Fruit fly (Drosophila melanogaster) whole organism, embryonic: ENCODE measurements around the gene Sec8.

Experiments used
- Ada2b ChIP-seq: fragments of 200-800 bp; sonication (Bioruptor generic); IDR thresholded peaks from 2 replicates; pipeline ENCODE4 v1.3.6; 2022; ENCODE audit warnings: missing biosample characterization, missing genetic modification characterization
- Aef1 ChIP-seq: fragments of 200-800 bp; sonication (Bioruptor generic); IDR thresholded peaks from 3 replicates; pipeline ENCODE4 v1.3.6; 2022; ENCODE audit warnings: missing biosample characterization, missing genetic modification characterization
- BEAF-32 ChIP-seq: fragments of 200-800 bp; sonication (Bioruptor generic); optimal IDR thresholded peaks from 3 replicates; lab custom pipeline; 2017; ENCODE audit warnings: missing biosample characterization, missing genetic modification characterization, mild to moderate bottlenecking, moderate library complexity, missing genetic modification reagents
- C15 ChIP-seq: fragments of 200-800 bp; sonication (Bioruptor generic); IDR thresholded peaks from 3 replicates; pipeline ENCODE4 v1.3.6; 2022; ENCODE audit warnings: missing biosample characterization, missing genetic modification characterization
- CG1024 ChIP-seq: fragments of 200-800 bp; sonication (Bioruptor generic); IDR thresholded peaks from 2 replicates; pipeline ENCODE4 v1.3.6; 2022; ENCODE audit warnings: missing biosample characterization, missing genetic modification characterization
- CG10321 ChIP-seq: fragments of 200-800 bp; sonication (Bioruptor generic); IDR thresholded peaks from 2 replicates; pipeline ENCODE4 v1.3.6; 2022; ENCODE audit warnings: missing biosample characterization, missing genetic modification characterization
- CG11456 ChIP-seq: fragments of 200-800 bp; sonication (Bioruptor generic); IDR thresholded peaks from 3 replicates; pipeline ENCODE4 v1.3.6; 2022; ENCODE audit warnings: missing biosample characterization, missing genetic modification characterization
- CG14050 ChIP-seq: fragments of 200-800 bp; sonication (Bioruptor generic); IDR thresholded peaks from 3 replicates; pipeline ENCODE4 v1.3.6; 2022; ENCODE audit warnings: missing biosample characterization, missing genetic modification characterization
- CG15011 ChIP-seq: fragments of 200-800 bp; sonication (Bioruptor generic); optimal IDR thresholded peaks from 3 replicates; lab custom pipeline; 2018; ENCODE audit warnings: missing biosample characterization, mild to moderate bottlenecking, missing genetic modification characterization
- CG15269 ChIP-seq: fragments of 200-800 bp; sonication (Bioruptor generic); optimal IDR thresholded peaks from 2 replicates; lab custom pipeline; 2018; ENCODE audit warnings: missing biosample characterization, mild to moderate bottlenecking, missing genetic modification characterization, moderate library complexity
- CG15479 ChIP-seq: fragments of 200-800 bp; sonication (Bioruptor generic); optimal IDR thresholded peaks from 3 replicates; lab custom pipeline; 2019; ENCODE audit warnings: missing biosample characterization, mild to moderate bottlenecking, missing genetic modification characterization, moderate library complexity
- CG17361 ChIP-seq: fragments of 200-800 bp; sonication (Bioruptor generic); IDR thresholded peaks from 3 replicates; pipeline ENCODE4 v1.3.6; 2022; ENCODE audit warnings: missing biosample characterization, missing genetic modification characterization
- CG2120 ChIP-seq: fragments of 200-800 bp; sonication (Bioruptor generic); optimal IDR thresholded peaks from 3 replicates; lab custom pipeline; 2016; ENCODE audit warnings: missing biosample characterization, missing genetic modification characterization
- CG30431 ChIP-seq: fragments of 200-800 bp; sonication (Bioruptor generic); optimal IDR thresholded peaks from 2 replicates; lab custom pipeline; 2017; ENCODE audit warnings: missing biosample characterization, missing genetic modification characterization
- CG31441 ChIP-seq: fragments of 200-800 bp; sonication (Bioruptor generic); IDR thresholded peaks from 2 replicates; pipeline ENCODE4 v1.3.6; 2022; ENCODE audit warnings: missing biosample characterization, missing genetic modification characterization
- CG3163 ChIP-seq: fragments of 200-800 bp; sonication (Bioruptor generic); optimal IDR thresholded peaks from 3 replicates; lab custom pipeline; 2016; ENCODE audit warnings: missing biosample characterization, missing genetic modification characterization
- CG33213 ChIP-seq: fragments of 200-800 bp; sonication (Bioruptor generic); optimal IDR thresholded peaks from 3 replicates; lab custom pipeline; 2016; ENCODE audit warnings: missing biosample characterization, missing genetic modification characterization
- CG34224 ChIP-seq: fragments of 200-800 bp; sonication (Bioruptor generic); IDR thresholded peaks from 3 replicates; pipeline ENCODE4 v1.3.6; 2022; ENCODE audit warnings: missing biosample characterization, missing genetic modification characterization; ENCODE audit not compliant: partially characterized antibody
- CG34376 ChIP-seq: fragments of 200-800 bp; sonication (Bioruptor generic); optimal IDR thresholded peaks from 2 replicates; lab custom pipeline; 2018; ENCODE audit warnings: missing biosample characterization, mild to moderate bottlenecking, missing genetic modification characterization
- CG6254 ChIP-seq: fragments of 200-800 bp; sonication (Bioruptor generic); optimal IDR thresholded peaks from 3 replicates; lab custom pipeline; 2017; ENCODE audit warnings: mild to moderate bottlenecking, missing biosample characterization, missing genetic modification reagents, missing genetic modification characterization
- CG8478 ChIP-seq: fragments of >200 bp; optimal IDR thresholded peaks from 2 replicates; lab custom pipeline; 2018
- CG8924 ChIP-seq: fragments of 200-800 bp; optimal IDR thresholded peaks from 3 replicates; lab custom pipeline; 2019; ENCODE audit warnings: missing biosample characterization, mild to moderate bottlenecking, missing genetic modification characterization, moderate library complexity
- CG8944 ChIP-seq: fragments of 200-800 bp; sonication (Bioruptor generic); optimal IDR thresholded peaks from 3 replicates; lab custom pipeline; 2016; ENCODE audit warnings: missing biosample characterization, missing genetic modification characterization
- CG9876 ChIP-seq: fragments of 200-800 bp; sonication (Bioruptor generic); optimal IDR thresholded peaks from 2 replicates; lab custom pipeline; 2016; ENCODE audit warnings: missing biosample characterization, missing genetic modification characterization
- Dref ChIP-seq: fragments of 200-800 bp; sonication (Bioruptor generic); IDR thresholded peaks from 2 replicates; pipeline ENCODE4 v1.3.6; 2022; ENCODE audit warnings: missing biosample characterization, missing genetic modification characterization
- Fer2 ChIP-seq: fragments of 200-800 bp; sonication (Bioruptor generic); optimal IDR thresholded peaks from 2 replicates; lab custom pipeline; 2018; ENCODE audit warnings: missing biosample characterization, mild to moderate bottlenecking, missing genetic modification characterization, moderate library complexity
- HHEX ChIP-seq: fragments of 200-800 bp; sonication (Bioruptor generic); optimal IDR thresholded peaks from 3 replicates; lab custom pipeline; 2017; ENCODE audit warnings: missing biosample characterization, mild to moderate bottlenecking, missing genetic modification characterization, missing genetic modification reagents
- HmgD ChIP-seq: fragments of 200-800 bp; sonication (Bioruptor generic); optimal IDR thresholded peaks from 3 replicates; lab custom pipeline; 2016; ENCODE audit warnings: missing biosample characterization, missing genetic modification characterization
- MTF-1 ChIP-seq: fragments of 200-800 bp; sonication (Bioruptor generic); optimal IDR thresholded peaks from 2 replicates; lab custom pipeline; 2018; ENCODE audit warnings: missing biosample characterization, mild to moderate bottlenecking, missing genetic modification characterization, borderline replicate concordance
- Meics ChIP-seq: fragments of 200-800 bp; sonication (Bioruptor generic); optimal IDR thresholded peaks from 2 replicates; lab custom pipeline; 2017; ENCODE audit warnings: missing biosample characterization, mild to moderate bottlenecking, missing genetic modification characterization
- Oli ChIP-seq: fragments of 200-800 bp; sonication (Bioruptor generic); optimal IDR thresholded peaks from 2 replicates; lab custom pipeline; 2018; ENCODE audit warnings: missing biosample characterization, mild to moderate bottlenecking, missing genetic modification characterization, moderate library complexity
- Xbp1 ChIP-seq: fragments of 200-800 bp; sonication (Bioruptor generic); optimal IDR thresholded peaks from 3 replicates; lab custom pipeline; 2016; ENCODE audit warnings: missing biosample characterization, mild to moderate bottlenecking, missing genetic modification characterization
- YL-1 ChIP-seq: fragments of 200-800 bp; sonication (Bioruptor generic); optimal IDR thresholded peaks from 3 replicates; lab custom pipeline; 2017; ENCODE audit warnings: missing biosample characterization, mild to moderate bottlenecking, missing genetic modification characterization
- al ChIP-seq: fragments of 200-800 bp; sonication (Bioruptor generic); IDR thresholded peaks from 2 replicates; pipeline ENCODE4 v1.3.6; 2022; ENCODE audit warnings: missing biosample characterization, missing genetic modification characterization
- cas ChIP-seq: fragments of 200-800 bp; sonication (Bioruptor generic); IDR thresholded peaks from 2 replicates; pipeline ENCODE4 v1.3.6; 2022; ENCODE audit warnings: missing biosample characterization, missing genetic modification characterization
- crol ChIP-seq: fragments of 200-800 bp; sonication (Bioruptor generic); IDR thresholded peaks from 2 replicates; pipeline ENCODE4 v1.3.6; 2022; ENCODE audit warnings: missing biosample characterization, missing genetic modification characterization
- crp ChIP-seq, 2 experiments: fragments of 200-800 bp; sonication (Bioruptor generic); optimal IDR thresholded peaks; 2 replicates in 1 of 2; 3 replicates in 1 of 2; lab custom pipeline; 2017; ENCODE audit warnings: missing biosample characterization in 2 of 2, missing genetic modification characterization in 2 of 2, mild to moderate bottlenecking in 1 of 2, moderate library complexity in 1 of 2
- eyg ChIP-seq: fragments of 200-800 bp; sonication (Bioruptor generic); optimal IDR thresholded peaks from 3 replicates; lab custom pipeline; 2016; ENCODE audit warnings: missing biosample characterization, missing genetic modification characterization
- grau ChIP-seq: fragments of 200-800 bp; optimal IDR thresholded peaks from 3 replicates; lab custom pipeline; 2019; ENCODE audit warnings: missing biosample characterization, mild to moderate bottlenecking, missing genetic modification characterization, moderate library complexity
- gro ChIP-seq: fragments of 200-800 bp; sonication (Bioruptor generic); optimal IDR thresholded peaks from 2 replicates; lab custom pipeline; 2016; ENCODE audit warnings: missing biosample characterization, missing genetic modification characterization
- ham ChIP-seq: fragments of 200-800 bp; sonication (Bioruptor generic); IDR thresholded peaks from 2 replicates; pipeline ENCODE4 v1.3.6; 2022; ENCODE audit warnings: missing biosample characterization, missing genetic modification characterization
- nerfin-2 ChIP-seq: fragments of 200-800 bp; sonication (Bioruptor generic); IDR thresholded peaks from 2 replicates; pipeline ENCODE4 v1.3.6; 2022; ENCODE audit warnings: missing biosample characterization, missing genetic modification characterization; ENCODE audit not compliant: partially characterized antibody
- pzg ChIP-seq: fragments of 200-800 bp; sonication (Bioruptor generic); optimal IDR thresholded peaks from 3 replicates; lab custom pipeline; 2018; ENCODE audit warnings: missing biosample characterization, mild to moderate bottlenecking, missing genetic modification characterization, moderate library complexity
- sd ChIP-seq: fragments of 200-800 bp; sonication (Bioruptor generic); optimal IDR thresholded peaks from 3 replicates; lab custom pipeline; 2018; ENCODE audit warnings: missing biosample characterization, mild to moderate bottlenecking, missing genetic modification characterization, moderate library complexity
- sima ChIP-seq: fragments of 200-800 bp; sonication (Bioruptor generic); optimal IDR thresholded peaks from 2 replicates; lab custom pipeline; 2016; ENCODE audit warnings: missing biosample characterization, missing genetic modification characterization
- ssp ChIP-seq: fragments of 200-800 bp; sonication (Bioruptor generic); IDR thresholded peaks from 2 replicates; pipeline ENCODE4 v1.3.6; 2022; ENCODE audit warnings: missing biosample characterization, missing genetic modification characterization
- twi ChIP-seq: fragments of 200-800 bp; optimal IDR thresholded peaks from 2 replicates; lab custom pipeline; 2019; ENCODE audit warnings: missing biosample characterization, mild to moderate bottlenecking, missing genetic modification characterization, moderate library complexity
- unc-4 ChIP-seq: fragments of 200-800 bp; sonication (Bioruptor generic); IDR thresholded peaks from 2 replicates; pipeline ENCODE4 v1.3.6; 2022; ENCODE audit warnings: missing biosample characterization, missing genetic modification characterization; ENCODE audit not compliant: partially characterized antibody
- vnd ChIP-seq: fragments of 200-800 bp; sonication (Bioruptor generic); IDR thresholded peaks from 3 replicates; pipeline ENCODE4 v1.3.6; 2022; ENCODE audit warnings: missing biosample characterization, missing genetic modification characterization; ENCODE audit not compliant: partially characterized antibody
- wor ChIP-seq: fragments of 200-800 bp; sonication (Bioruptor generic); IDR thresholded peaks from 2 replicates; pipeline ENCODE4 v1.3.6; 2022; ENCODE audit warnings: missing biosample characterization, missing genetic modification characterization
- zen2 ChIP-seq: fragments of 200-800 bp; sonication (Bioruptor generic); IDR thresholded peaks from 3 replicates; pipeline ENCODE4 v1.3.6; 2022; ENCODE audit warnings: missing biosample characterization, missing genetic modification characterization; ENCODE audit not compliant: partially characterized antibody

Sec8 gene

DNA sequence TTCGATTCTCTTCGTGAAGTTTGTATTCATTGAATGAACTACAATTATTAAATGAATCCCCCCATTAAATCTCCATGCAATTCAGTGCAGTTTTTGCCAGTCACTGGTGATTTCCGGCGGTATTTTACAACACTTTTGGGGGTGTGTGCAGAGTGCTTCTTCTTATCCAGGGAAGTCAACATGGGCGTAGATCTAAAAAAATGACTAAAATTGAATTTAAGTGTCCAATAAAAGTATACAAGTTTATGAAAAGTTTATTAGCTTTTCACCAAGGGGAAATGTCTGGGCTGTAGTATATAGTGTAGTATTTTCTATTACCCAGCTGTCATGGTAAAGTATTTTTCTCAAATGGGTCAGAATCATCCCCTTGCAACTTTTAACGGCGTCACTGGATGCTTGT lies 32.7 kb upstream of the Sec8 start, which contains the start of gene Hpf1 (continued):
- TF ChIP-seq al (GFP tag; lab: Robert Waterston, UW) (peak; percentile 98), crol (GFP tag; lab: Robert Waterston, UW) (peak; percentile 65), CG10321 (GFP tag; lab: Robert Waterston, UW) (peak; percentile 80; the same call in 1 of the 2 replicates), MTF-1 (GFP tag; lab: Kevin White, UChicago) (peak; percentile 90), CG8944 (GFP tag; lab: Kevin White, UChicago) (peak; percentile 99), BEAF-32 (GFP tag; lab: Kevin White, UChicago) (peak; percentile 44), unc-4 (GFP tag; lab: Robert Waterston, UW) (no peak), CG1024 (GFP tag; lab: Robert Waterston, UW) (peak; percentile 89), Meics (peak; percentile 99), Oli (peak; percentile 99), CG2120 (GFP tag; lab: Kevin White, UChicago) (peak; percentile 99), CG8924 (tag; lab: Kevin White, UChicago) (peak; percentile 98), CG9876 (GFP tag; lab: Kevin White, UChicago) (peak; percentile 97), CG8478 (no peak), CG15479 (GFP tag; lab: Kevin White, UChicago) (peak; percentile 73), CG30431 (peak; percentile 98), CG31441 (GFP tag; lab: Robert Waterston, UW) (peak; percentile 98), zen2 (GFP tag; lab: Robert Waterston, UW) (no peak), Xbp1 (GFP tag; lab: Kevin White, UChicago) (peak; percentile 99), CG33213 (GFP tag; lab: Kevin White, UChicago) (peak; percentile 98), crp (GFP tag; optimal IDR thresholded peaks at IDR 0.05; lab: Kevin White, UChicago) (peak in 1 of 2 experiments; percentile 69), C15 (peak; percentile 94), grau (tag; lab: Kevin White, UChicago) (peak; percentile 98), CG3163 (peak; percentile 91), CG15011 (peak; percentile 97), HHEX (GFP tag; lab: Kevin White, UChicago) (peak; percentile 98), ham (peak; percentile 93), sd (tag; lab: Kevin White, UChicago) (peak; percentile 94), ssp (GFP tag; lab: Robert Waterston, UW) (peak; percentile 93), CG34224 (GFP tag; lab: Robert Waterston, UW) (no peak), Ada2b (GFP tag; lab: Robert Waterston, UW) (peak; percentile 97), pzg (GFP tag; lab: Kevin White, UChicago) (peak; percentile 64), CG34376 (peak; percentile 98), Dref (GFP tag; lab: Robert Waterston, UW) (peak; percentile 40; the same call in 1 of the 2 replicates), nerfin-2 (GFP tag; lab: Robert Waterston, UW) (no peak), twi (peak; percentile 94), HmgD (GFP tag; lab: Kevin White, UChicago) (peak; percentile 98), cas (GFP tag; lab: Robert Waterston, UW) (peak; percentile 96), wor (GFP tag; lab: Robert Waterston, UW) (peak; percentile 95), CG11456 (GFP tag; lab: Robert Waterston, UW) (peak; percentile 98), Fer2 (tag; lab: Kevin White, UChicago) (peak; percentile 98), YL-1 (GFP tag; lab: Kevin White, UChicago) (peak; percentile 92), vnd (GFP tag; lab: Robert Waterston, UW) (no peak), Aef1 (peak; percentile 98), eyg (GFP tag; lab: Kevin White, UChicago) (peak; percentile 98), CG6254 (peak; percentile 93), gro (peak; percentile 99), CG15269 (peak; percentile 99), CG17361 (GFP tag; lab: Robert Waterston, UW) (peak; percentile 99), CG14050 (GFP tag; lab: Robert Waterston, UW) (peak; percentile 95), sima (GFP tag; lab: Kevin White, UChicago) (peak; percentile 94)
